Worm (Caenorhabditis elegans) whole organism, young adult: ENCODE results near the gene T05B9.1.
A peak's percentile ranks its signal among the peaks of the same experiment; 100 is the strongest.

Experiments used
- F22D6.2 ChIP-seq: sonication (generic microtip); optimal IDR thresholded peaks from 2 replicates; lab custom pipeline; 2016; ENCODE audit warnings: mild to moderate bottlenecking, missing genetic modification characterization, missing compliant biosample characterization
- F39B2.1 ChIP-seq: fragments of 200-800 bp; sonication (Bioruptor generic); IDR thresholded peaks from 2 replicates; pipeline ENCODE4 v1.3.6; 2022; ENCODE audit warnings: missing genetic modification reagents, missing genetic modification characterization, missing compliant biosample characterization
- K12H6.12 ChIP-seq: fragments of 200-800 bp; sonication (Bioruptor generic); optimal IDR thresholded peaks from 2 replicates; lab custom pipeline; 2018; ENCODE audit warnings: mild to moderate bottlenecking, missing genetic modification characterization, missing compliant biosample characterization
- Y53F4B.3 ChIP-seq: fragments of 200-800 bp; sonication (Bioruptor generic); IDR thresholded peaks from 2 replicates; pipeline ENCODE4 v1.3.6; 2022; ENCODE audit warnings: missing genetic modification reagents, missing genetic modification characterization, missing compliant biosample characterization
- Y56A3A.18 ChIP-seq: fragments of 200-800 bp; sonication (Bioruptor generic); IDR thresholded peaks from 2 replicates; pipeline ENCODE4 v1.3.6; 2022; ENCODE audit warnings: missing genetic modification reagents, missing genetic modification characterization, missing compliant biosample characterization
- Y79H2A.3 ChIP-seq: fragments of 200-800 bp; sonication (Bioruptor generic); conservative IDR thresholded peaks from 2 replicates; pipeline ENCODE4 v1.3.6; 2022; ENCODE audit warnings: missing genetic modification reagents, missing genetic modification characterization, missing compliant biosample characterization
- ZK185.1 ChIP-seq: sonication (generic microtip); optimal IDR thresholded peaks from 2 replicates; lab custom pipeline; 2016; ENCODE audit warnings: mild to moderate bottlenecking, missing genetic modification characterization, missing compliant biosample characterization; ENCODE audit not compliant: poor library complexity, severe bottlenecking
- aptf-2 ChIP-seq: fragments of 200-800 bp; sonication (Bioruptor generic); conservative IDR thresholded peaks from 2 replicates; pipeline ENCODE4 v1.3.6; 2022; ENCODE audit warnings: missing genetic modification reagents, missing genetic modification characterization, missing compliant biosample characterization
- athp-1 ChIP-seq: sonication (generic microtip); optimal IDR thresholded peaks from 2 replicates; lab custom pipeline; 2017; ENCODE audit warnings: mild to moderate bottlenecking, missing genetic modification characterization, missing compliant biosample characterization
- bed-2 ChIP-seq: fragments of 200-800 bp; sonication (Bioruptor generic); IDR thresholded peaks from 2 replicates; pipeline ENCODE4 v1.3.6; 2022; ENCODE audit warnings: missing genetic modification reagents, missing genetic modification characterization, missing compliant biosample characterization
- ceh-27 ChIP-seq: fragments of 200-800 bp; sonication (Bioruptor generic); optimal IDR thresholded peaks from 2 replicates; lab custom pipeline; 2018; ENCODE audit warnings: mild to moderate bottlenecking, missing genetic modification characterization, moderate library complexity, missing compliant biosample characterization
- dox-1 ChIP-seq: fragments of 200-800 bp; sonication (Bioruptor generic); IDR thresholded peaks from 2 replicates; pipeline ENCODE4 v1.3.6; 2022; ENCODE audit warnings: missing genetic modification reagents, missing genetic modification characterization, missing compliant biosample characterization
- egrh-3 ChIP-seq: fragments of 200-800 bp; sonication (Bioruptor generic); IDR thresholded peaks from 2 replicates; pipeline ENCODE4 v1.3.6; 2022; ENCODE audit warnings: missing genetic modification reagents, missing genetic modification characterization, missing compliant biosample characterization
- him-1 ChIP-seq: sonication (generic microtip); optimal IDR thresholded peaks from 2 replicates; lab custom pipeline; 2016; ENCODE audit warnings: missing genotype, missing genetic modification reagents, missing genetic modification characterization, missing compliant biosample characterization
- hmg-20 ChIP-seq: fragments of 200-800 bp; sonication (Bioruptor generic); IDR thresholded peaks from 2 replicates; pipeline ENCODE4 v1.3.6; 2022; ENCODE audit warnings: missing genetic modification reagents, missing genetic modification characterization, missing compliant biosample characterization
- lag-1 ChIP-seq: fragments of 200-800 bp; sonication (Bioruptor generic); IDR thresholded peaks from 2 replicates; pipeline ENCODE4 v1.3.6; 2022; ENCODE audit warnings: missing genetic modification reagents, missing genetic modification characterization, missing compliant biosample characterization
- let-526 ChIP-seq: fragments of 200-800 bp; sonication (Bioruptor generic); IDR thresholded peaks from 2 replicates; pipeline ENCODE4 v1.3.6; 2022; ENCODE audit warnings: missing genetic modification reagents, missing genetic modification characterization, missing compliant biosample characterization
- let-607 ChIP-seq, 2 experiments: fragments of 200-800 bp in 1 of 2; sonication (Bioruptor generic) in 1 of 2; sonication (generic microtip) in 1 of 2; optimal IDR thresholded peaks; 2 replicates each; lab custom pipeline; 2016 to 2018; ENCODE audit warnings: mild to moderate bottlenecking in 2 of 2, missing compliant biosample characterization in 2 of 2, missing genetic modification characterization in 2 of 2, moderate library complexity in 2 of 2, missing genotype in 1 of 2
- lin-54 ChIP-seq: fragments of 200-800 bp; sonication (Bioruptor generic); optimal IDR thresholded peaks from 2 replicates; lab custom pipeline; 2018; ENCODE audit warnings: mild to moderate bottlenecking, missing genetic modification characterization, missing compliant biosample characterization
- lir-1 ChIP-seq: fragments of 200-800 bp; sonication (Bioruptor generic); conservative IDR thresholded peaks from 2 replicates; pipeline ENCODE4 v1.3.6; 2022; ENCODE audit warnings: missing genetic modification reagents, missing genetic modification characterization, missing compliant biosample characterization
- lsl-1 ChIP-seq: fragments of 200-800 bp; sonication (Bioruptor generic); optimal IDR thresholded peaks from 2 replicates; lab custom pipeline; 2018; ENCODE audit warnings: mild to moderate bottlenecking, missing genetic modification characterization, moderate library complexity, missing compliant biosample characterization
- lsy-27 ChIP-seq: sonication (generic microtip); optimal IDR thresholded peaks from 2 replicates; lab custom pipeline; 2017; ENCODE audit warnings: missing genetic modification characterization, mild to moderate bottlenecking, missing compliant biosample characterization, antibody characterized with exemption, missing genotype, borderline replicate concordance; ENCODE audit not compliant: insufficient read depth
- madf-10 ChIP-seq: sonication (generic microtip); optimal IDR thresholded peaks from 2 replicates; lab custom pipeline; 2016; ENCODE audit warnings: mild to moderate bottlenecking, missing genetic modification characterization, missing compliant biosample characterization
- madf-3 ChIP-seq: fragments of 200-800 bp; sonication (Bioruptor generic); IDR thresholded peaks from 2 replicates; pipeline ENCODE4 v1.3.6; 2022; ENCODE audit warnings: missing genetic modification reagents, missing genetic modification characterization, missing compliant biosample characterization
- madf-6 ChIP-seq: fragments of 200-800 bp; sonication (Bioruptor generic); IDR thresholded peaks from 2 replicates; pipeline ENCODE4 v1.3.6; 2022; ENCODE audit warnings: missing genetic modification reagents, missing genetic modification characterization, missing compliant biosample characterization
- madf-8 ChIP-seq: fragments of 200-800 bp; sonication (Bioruptor generic); conservative IDR thresholded peaks from 2 replicates; pipeline ENCODE4 v1.3.6; 2022; ENCODE audit warnings: missing genetic modification reagents, missing genetic modification characterization, missing compliant biosample characterization
- mcd-1 ChIP-seq: fragments of 200-800 bp; sonication (Bioruptor generic); IDR thresholded peaks from 2 replicates; pipeline ENCODE4 v1.3.6; 2022; ENCODE audit warnings: missing genetic modification reagents, missing genetic modification characterization, missing compliant biosample characterization
- mes-4 ChIP-seq: sonication (generic microtip); optimal IDR thresholded peaks from 2 replicates; lab custom pipeline; 2016; ENCODE audit warnings: missing genotype, missing genetic modification characterization, missing compliant biosample characterization
- nhr-179 ChIP-seq: sonication (generic microtip); optimal IDR thresholded peaks from 2 replicates; lab custom pipeline; 2016; ENCODE audit warnings: mild to moderate bottlenecking, missing genetic modification characterization, missing compliant biosample characterization
- nhr-80 ChIP-seq: sonication (generic microtip); optimal IDR thresholded peaks from 2 replicates; lab custom pipeline; 2016; ENCODE audit warnings: missing genetic modification characterization, missing compliant biosample characterization
- pbrm-1 ChIP-seq: fragments of 200-800 bp; sonication (Bioruptor generic); IDR thresholded peaks from 2 replicates; pipeline ENCODE4 v1.3.6; 2022; ENCODE audit warnings: missing genetic modification reagents, missing genetic modification characterization, missing compliant biosample characterization
- rcor-1 ChIP-seq: fragments of 200-800 bp; sonication (Bioruptor generic); IDR thresholded peaks from 2 replicates; pipeline ENCODE4 v1.3.6; 2022; ENCODE audit warnings: missing genetic modification reagents, missing genetic modification characterization, missing compliant biosample characterization
- rec-8 ChIP-seq, 2 experiments: sonication (generic microtip); optimal IDR thresholded peaks; 2 replicates each; lab custom pipeline; 2016; ENCODE audit warnings: mild to moderate bottlenecking in 2 of 2, missing genetic modification characterization in 2 of 2, missing genetic modification reagents in 2 of 2, missing genotype in 2 of 2, missing biosample characterization in 1 of 2, missing compliant biosample characterization in 1 of 2, moderate library complexity in 1 of 2
- rpc-1 ChIP-seq, 2 experiments: fragments of 150-350 bp in 1 of 2; sonication (generic microtip) in 1 of 2; optimal IDR thresholded peaks; 2 replicates each; lab custom pipeline; 2014 to 2018; ENCODE audit warnings: missing biosample characterization in 1 of 2, missing genetic modification characterization in 1 of 2, missing genetic modification reagents in 1 of 2, missing genotype in 1 of 2
- sdz-38 ChIP-seq: sonication (generic microtip); optimal IDR thresholded peaks from 2 replicates; lab custom pipeline; 2016; ENCODE audit warnings: missing genotype, missing genetic modification characterization, missing compliant biosample characterization
- snpc-1.1 ChIP-seq: sonication (generic microtip); optimal IDR thresholded peaks from 2 replicates; lab custom pipeline; 2017; ENCODE audit warnings: missing genetic modification characterization, mild to moderate bottlenecking, missing compliant biosample characterization, antibody characterized with exemption, moderate library complexity, missing genotype, missing genetic modification reagents; ENCODE audit not compliant: insufficient read depth
- snpc-1.3 ChIP-seq: sonication (generic microtip); optimal IDR thresholded peaks from 2 replicates; lab custom pipeline; 2017; ENCODE audit warnings: missing genetic modification characterization, mild to moderate bottlenecking, missing compliant biosample characterization, antibody characterized with exemption, moderate library complexity, missing genotype, missing genetic modification reagents; ENCODE audit not compliant: insufficient read depth
- somi-1 ChIP-seq: fragments of 200-800 bp; sonication (Bioruptor generic); optimal IDR thresholded peaks from 2 replicates; lab custom pipeline; 2018; ENCODE audit warnings: mild to moderate bottlenecking, missing genetic modification characterization, missing compliant biosample characterization
- tbp1 ChIP-seq: fragments of 200-800 bp; sonication (Bioruptor generic); optimal IDR thresholded peaks from 2 replicates; lab custom pipeline; 2018; ENCODE audit warnings: mild to moderate bottlenecking, missing genetic modification characterization, missing compliant biosample characterization
- tlf-1 ChIP-seq: fragments of 200-800 bp; sonication (Bioruptor generic); optimal IDR thresholded peaks from 2 replicates; lab custom pipeline; 2018; ENCODE audit warnings: mild to moderate bottlenecking, missing genetic modification characterization, missing compliant biosample characterization
- xnd-1 ChIP-seq: sonication (generic microtip); optimal IDR thresholded peaks from 2 replicates; lab custom pipeline; 2016; ENCODE audit warnings: missing genotype, missing genetic modification reagents, missing genetic modification characterization, missing compliant biosample characterization
- zim-3 ChIP-seq: sonication (generic microtip); optimal IDR thresholded peaks from 2 replicates; lab custom pipeline; 2017; ENCODE audit warnings: mild to moderate bottlenecking, missing genetic modification characterization, moderate library complexity, missing compliant biosample characterization
- ztf-25 ChIP-seq: fragments of 200-800 bp; sonication (Bioruptor generic); IDR thresholded peaks from 2 replicates; pipeline ENCODE4 v1.3.6; 2022; ENCODE audit warnings: missing genetic modification reagents, missing genetic modification characterization, missing compliant biosample characterization
- ztf-26 ChIP-seq: sonication (generic microtip); optimal IDR thresholded peaks from 2 replicates; lab custom pipeline; 2017; ENCODE audit warnings: missing genetic modification characterization, missing compliant biosample characterization
- ztf-3 ChIP-seq: fragments of 200-800 bp; sonication (Bioruptor generic); optimal IDR thresholded peaks from 2 replicates; lab custom pipeline; 2018; ENCODE audit warnings: mild to moderate bottlenecking, missing genetic modification characterization, missing compliant biosample characterization

The T05B9.1 gene

ce11 chrII:11290109-11290784 lies 29.3 kb upstream of the T05B9.1 start, which contains the start of gene C47G2.3 (continued):
- 0 out of 2 replicates have a peak, but pooled peaks have one; percentile 27 for TF ChIP-seq lir-1 (GFP tag; lab: Robert Waterston, UW)
- TF ChIP-seq F39B2.1 (GFP tag; lab: Robert Waterston, UW), result 0 out of 2 replicates have a peak, but pooled peaks have one; percentile 3
- no peak for TF ChIP-seq aptf-2 (GFP tag; lab: Robert Waterston, UW)
- no peak for TF ChIP-seq pbrm-1 (GFP tag; lab: Robert Waterston, UW)
- peak; percentile 42 for TF ChIP-seq xnd-1
- TF ChIP-seq nhr-179 (tag; lab: Kevin White, UChicago), result no peak
- TF ChIP-seq bed-2 (GFP tag; lab: Robert Waterston, UW), result 0 out of 2 replicates have a peak, but pooled peaks have one; percentile 51
- TF ChIP-seq snpc-1.3 (tag; lab: Kevin White, UChicago), result peak; percentile 41
- peak; percentile 17 for TF ChIP-seq tlf-1 (GFP tag; lab: Kevin White, UChicago)
- TF ChIP-seq let-526, result no peak
- no peak for TF ChIP-seq zim-3
- no peak for TF ChIP-seq lag-1 (GFP tag; lab: Robert Waterston, UW)
- TF ChIP-seq Y56A3A.18 (GFP tag; lab: Robert Waterston, UW), result no peak
- TF ChIP-seq rec-8 (tag; optimal IDR thresholded peaks at IDR 0.05; lab: Kevin White, UChicago), result peak in 1 of 2 experiments; percentile 25
- peak; percentile 24 for TF ChIP-seq ceh-27 (GFP tag; lab: Kevin White, UChicago)
- no peak for TF ChIP-seq sdz-38
- TF ChIP-seq mes-4, result no peak
- peak; percentile 77 for TF ChIP-seq ZK185.1 (tag; lab: Kevin White, UChicago)
- TF ChIP-seq mcd-1, result peak; percentile 66
- TF ChIP-seq rpc-1 (optimal IDR thresholded peaks at IDR 0.05; lab: Kevin White, UChicago), result no peak
- TF ChIP-seq rpc-1 (tag; optimal IDR thresholded peaks at IDR 0.05; lab: Kevin White, UChicago), result no peak
- no peak for TF ChIP-seq Y79H2A.3
- TF ChIP-seq him-1 (tag; lab: Kevin White, UChicago), result peak; percentile 38
- no peak for TF ChIP-seq nhr-80 (tag; lab: Kevin White, UChicago)
- TF ChIP-seq egrh-3 (GFP tag; lab: Robert Waterston, UW), result no peak
- TF ChIP-seq F22D6.2 (tag; lab: Kevin White, UChicago), result no peak
- TF ChIP-seq ztf-25 (GFP tag; lab: Robert Waterston, UW), result 0 out of 2 replicates have a peak, but pooled peaks have one; percentile 39
- 0 out of 2 replicates have a peak, but pooled peaks have one; percentile 39 for TF ChIP-seq rcor-1
- TF ChIP-seq K12H6.12 (tag; lab: Kevin White, UChicago), result no peak
- TF ChIP-seq athp-1 (tag; lab: Kevin White, UChicago), result peak; percentile 67
- TF ChIP-seq lin-54 (GFP tag; lab: Kevin White, UChicago), result peak; percentile 86
- no peak for TF ChIP-seq ztf-3
- TF ChIP-seq snpc-1.1 (tag; lab: Kevin White, UChicago), result no peak
- TF ChIP-seq Y53F4B.3 (GFP tag; lab: Robert Waterston, UW), result no peak
- peak in 1 of 2 experiments; percentile 51 for TF ChIP-seq let-607 (tag; optimal IDR thresholded peaks at IDR 0.05; lab: Kevin White, UChicago)
- TF ChIP-seq somi-1 (GFP tag; lab: Kevin White, UChicago), result no peak
- peak; percentile 49 for TF ChIP-seq lsl-1 (GFP tag; lab: Kevin White, UChicago)
- TF ChIP-seq madf-8, result peak; percentile 25
- TF ChIP-seq madf-3 (GFP tag; lab: Robert Waterston, UW), result 0 out of 2 replicates have a peak, but pooled peaks have one; percentile 57
- peak; percentile 31; the same call in 1 of the 2 replicates for TF ChIP-seq dox-1 (GFP tag; lab: Robert Waterston, UW)
- TF ChIP-seq madf-6, result peak; percentile 74
- no peak for TF ChIP-seq lsy-27 (tag; lab: Kevin White, UChicago)
- TF ChIP-seq hmg-20 (GFP tag; lab: Robert Waterston, UW), result 0 out of 2 replicates have a peak, but pooled peaks have one; percentile 26
- peak; percentile 9 for TF ChIP-seq madf-10 (tag; lab: Kevin White, UChicago)
- TF ChIP-seq ztf-26 (tag; lab: Kevin White, UChicago), result no peak
- TF ChIP-seq tbp1 (GFP tag; lab: Kevin White, UChicago), result peak; percentile 18
